Fruit fly (Drosophila melanogaster) whole organism: ENCODE results near the gene CG33296.

Experiments used
- CG8478 ChIP-seq: fragments of >200 bp; optimal IDR thresholded peaks from 2 replicates; lab custom pipeline; 2018; ENCODE audit warnings: inconsistent platforms
- Dll ChIP-seq: fragments of >200 bp; optimal IDR thresholded peaks from 2 replicates; lab custom pipeline; 2017
- psq ChIP-seq: fragments of >200 bp; optimal IDR thresholded peaks from 2 replicates; lab custom pipeline; 2017
- usp ChIP-seq: fragments of >200 bp; optimal IDR thresholded peaks from 2 replicates; lab custom pipeline; 2017; ENCODE audit warnings: missing biosample characterization, missing genetic modification characterization, mixed read lengths

- TF ChIP-seq usp (GFP tag; lab: Kevin White, UChicago) = no peak
- TF ChIP-seq CG8478 (lab: Kevin White, UChicago) = no peak
- TF ChIP-seq Dll = no peak
- TF ChIP-seq psq (lab: Kevin White, UChicago) = no peak
Measured at dm6 chr2L:7665747-7666146, 50.7 kb downstream of the CG33296 start, which contains the start of gene Myo28B1.
